Fruit fly (Drosophila melanogaster): ENCODE measurements around the gene CG3552.

Gene CG3552

DNA sequence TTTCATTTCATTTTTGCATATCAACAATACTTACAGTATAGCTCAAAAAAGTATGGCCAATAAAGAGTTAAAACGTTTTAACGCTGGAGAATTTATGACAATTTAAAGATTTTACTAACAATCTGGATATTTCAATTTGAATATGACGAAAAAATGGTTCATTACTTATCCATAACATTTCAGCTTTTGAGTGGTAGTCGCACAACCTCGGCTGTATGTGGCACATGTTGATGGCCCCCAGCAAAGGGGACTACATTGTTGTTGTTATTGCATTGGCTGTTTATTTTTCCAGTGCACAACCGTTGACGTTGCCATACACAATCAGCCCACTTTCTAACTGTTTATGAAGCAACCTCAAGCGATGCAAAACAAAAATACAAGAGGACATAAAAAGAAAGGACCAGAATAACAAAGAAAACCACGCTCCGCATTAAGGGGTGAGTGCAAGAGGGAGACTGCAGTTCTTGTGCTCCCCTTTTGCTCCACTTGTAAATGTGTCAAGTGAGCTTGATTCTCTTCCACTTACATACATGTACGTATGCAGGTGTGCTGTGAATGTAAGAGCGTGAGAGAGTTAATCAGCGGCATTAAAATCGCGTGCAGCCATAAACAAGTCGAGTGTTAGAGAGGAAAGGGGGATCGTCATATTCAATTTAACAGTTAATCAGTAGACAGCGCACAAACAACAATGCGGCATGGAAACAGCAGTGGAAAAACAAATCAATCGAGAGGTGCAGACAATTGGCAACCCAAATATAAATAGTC lies 35.9 kb upstream of the CG3552 start (continued):
- TF ChIP-seq nau (GFP tag; optimal IDR thresholded peaks at IDR 0.05) (peak; percentile 59), Lim3 (GFP tag; IDR thresholded peaks at IDR 0.05) (0 out of 2 replicates have a peak, but pooled peaks have one; percentile 19), CG10147 (GFP tag; optimal IDR thresholded peaks at IDR 0.05) (peak; percentile 49), ci (GFP tag; IDR thresholded peaks at IDR 0.05) (peak; percentile 84), NfI (GFP tag; optimal IDR thresholded peaks at IDR 0.05) (peak; percentile 51), tll (GFP tag; optimal IDR thresholded peaks at IDR 0.05) (no peak), ATbp (GFP tag; optimal IDR thresholded peaks at IDR 0.05) (peak; percentile 64), CG32532 (GFP tag; IDR thresholded peaks at IDR 0.05) (peak; percentile 14; the same call in 1 of the 2 replicates), fd96Cb (tag; optimal IDR thresholded peaks at IDR 0.05) (peak; percentile 39), gsb-n (tag; optimal IDR thresholded peaks at IDR 0.05) (peak; percentile 35), ranshi (GFP tag; IDR thresholded peaks at IDR 0.05) (no peak), Blimp-1 (GFP tag; optimal IDR thresholded peaks at IDR 0.05) (peak; percentile 49), D (optimal IDR thresholded peaks at IDR 0.05) (no peak), D (GFP tag; optimal IDR thresholded peaks at IDR 0.05) (peak; percentile 3), HLH3B (GFP tag; IDR thresholded peaks at IDR 0.05) (peak; percentile 65; the same call in 1 of the 2 replicates), ase (GFP tag; IDR thresholded peaks at IDR 0.05) (no peak), pum (GFP tag; optimal IDR thresholded peaks at IDR 0.05) (peak; percentile 12), CG2199 (GFP tag; IDR thresholded peaks at IDR 0.05) (no peak), CG14014 (GFP tag; IDR thresholded peaks at IDR 0.05) (peak; percentile 53; the same call in 1 of the 2 replicates), CG16863 (GFP tag; optimal IDR thresholded peaks at IDR 0.05) (peak; percentile 7), exex (tag; optimal IDR thresholded peaks at IDR 0.05) (no peak), CG1233 (GFP tag; optimal IDR thresholded peaks at IDR 0.05) (peak; percentile 12), CG2889 (GFP tag; IDR thresholded peaks at IDR 0.05) (no peak), CG9727 (GFP tag; optimal IDR thresholded peaks at IDR 0.05) (peak; percentile 43), corto (GFP tag; optimal IDR thresholded peaks at IDR 0.05) (peak; percentile 82), CG6791 (GFP tag; IDR thresholded peaks at IDR 0.05; ENCODE audit: partially characterized antibody) (no peak), BtbVII (GFP tag; optimal IDR thresholded peaks at IDR 0.05) (no peak), CG14667 (GFP tag; IDR thresholded peaks at IDR 0.05) (peak; percentile 18; the same call in 1 of the 2 replicates), H2.0 (GFP tag; IDR thresholded peaks at IDR 0.05) (0 out of 2 replicates have a peak, but pooled peaks have one; percentile 24), shn (GFP tag; optimal IDR thresholded peaks at IDR 0.05) (no peak), phol (tag; optimal IDR thresholded peaks at IDR 0.05) (peak; percentile 41), YL-1 (GFP tag; optimal IDR thresholded peaks at IDR 0.05) (no peak), Abd-B (GFP tag; optimal IDR thresholded peaks at IDR 0.05) (peak; percentile 4), CG10267 (tag; optimal IDR thresholded peaks at IDR 0.05) (peak; percentile 4), Dek (tag; optimal IDR thresholded peaks at IDR 0.05) (no peak), CG9797 (GFP tag; optimal IDR thresholded peaks at IDR 0.05) (no peak), Hr3 (GFP tag; optimal IDR thresholded peaks at IDR 0.05) (peak; percentile 11), gsb (GFP tag; IDR thresholded peaks at IDR 0.05) (no peak), ab (GFP tag; optimal IDR thresholded peaks at IDR 0.05) (no peak), sug (tag; optimal IDR thresholded peaks at IDR 0.05) (peak; percentile 90), Fer1 (GFP tag; optimal IDR thresholded peaks at IDR 0.05) (peak; percentile 21), pros (GFP tag; optimal IDR thresholded peaks at IDR 0.05) (no peak), ssp (GFP tag; IDR thresholded peaks at IDR 0.05) (0 out of 2 replicates have a peak, but pooled peaks have one; percentile 16), CG10462 (GFP tag; optimal IDR thresholded peaks at IDR 0.05) (no peak), tap (tag; optimal IDR thresholded peaks at IDR 0.05) (peak; percentile 44), CG14050 (GFP tag; IDR thresholded peaks at IDR 0.05) (peak; percentile 24; the same call in 2 of the 3 replicates), CG31441 (GFP tag; IDR thresholded peaks at IDR 0.05) (peak; percentile 55), CG3407 (GFP tag; optimal IDR thresholded peaks at IDR 0.05) (peak; percentile 14), CG10979 (tag; optimal IDR thresholded peaks at IDR 0.05) (peak; percentile 5)

Data from whole organism, embryonic.